Fruit fly (Drosophila melanogaster): Measurements from ENCODE around the gene SelR.
A peak's percentile ranks its signal among the peaks of the same experiment; 100 is the strongest.

Gene SelR

dm6 chr3R:10829746-10830145 is 38.7 kb downstream of the SelR start (continued):
- TF ChIP-seq Sox15 (GFP tag; optimal IDR thresholded peaks at IDR 0.05), result no peak
- peak; percentile 80 for TF ChIP-seq CG3032 (tag; optimal IDR thresholded peaks at IDR 0.05)

- TF ChIP-seq Sox102F (GFP tag; optimal IDR thresholded peaks at IDR 0.05) (no peak), ss (GFP tag; optimal IDR thresholded peaks at IDR 0.05) (peak in 1 of 2 experiments; percentile 70), svp (GFP tag) (peak; percentile 56), Eip78C (GFP tag) (peak; percentile 24), CG6854 (GFP tag; optimal IDR thresholded peaks at IDR 0.05) (peak; percentile 57)
Measured at dm6 chr3R:10828688-10829087, 39.8 kb downstream of the SelR start.

- no peak for TF ChIP-seq Hr38 (GFP tag; optimal IDR thresholded peaks at IDR 0.05)
- TF ChIP-seq CG1621 (tag; optimal IDR thresholded peaks at IDR 0.05), result peak; percentile 63
- no peak for TF ChIP-seq fd59A (GFP tag; optimal IDR thresholded peaks at IDR 0.05)
- TF ChIP-seq OdsH (GFP tag; optimal IDR thresholded peaks at IDR 0.05), result no peak
- peak; percentile 47 for TF ChIP-seq Sox102F (GFP tag; optimal IDR thresholded peaks at IDR 0.05)
- TF ChIP-seq pdm3 (GFP tag; optimal IDR thresholded peaks at IDR 0.05), result no peak
- TF ChIP-seq fd85E (GFP tag; optimal IDR thresholded peaks at IDR 0.05), result peak; percentile 64
- TF ChIP-seq dsx (GFP tag; optimal IDR thresholded peaks at IDR 0.05; ENCODE audit: poor library complexity, severe bottlenecking), result peak; percentile 72
- TF ChIP-seq CG10631 (GFP tag; optimal IDR thresholded peaks at IDR 0.05), result no peak
- peak; percentile 78 for TF ChIP-seq CG9139 (GFP tag; optimal IDR thresholded peaks at IDR 0.05)
- TF ChIP-seq topi (GFP tag; optimal IDR thresholded peaks at IDR 0.05), result peak; percentile 33
- no peak for TF ChIP-seq Sox15 (GFP tag; optimal IDR thresholded peaks at IDR 0.05)
- no peak for TF ChIP-seq Hr4 (GFP tag; optimal IDR thresholded peaks at IDR 0.05)
- no peak for TF ChIP-seq CG11294 (GFP tag; IDR thresholded peaks at IDR 0.05)
- TF ChIP-seq Hr39 (GFP tag; optimal IDR thresholded peaks at IDR 0.05), result no peak
- TF ChIP-seq CG6808 (GFP tag; optimal IDR thresholded peaks at IDR 0.05), result peak; percentile 47
- TF ChIP-seq Gug (GFP tag; IDR thresholded peaks at IDR 0.05), result no peak
- TF ChIP-seq CG16779 (tag; optimal IDR thresholded peaks at IDR 0.05), result peak; percentile 39
- no peak for TF ChIP-seq CG31627 (GFP tag; optimal IDR thresholded peaks at IDR 0.05)
- TF ChIP-seq Ets21C (GFP tag; optimal IDR thresholded peaks at IDR 0.05), result no peak
- peak; percentile 17 for TF ChIP-seq CG10669 (GFP tag; optimal IDR thresholded peaks at IDR 0.05)
- no peak for TF ChIP-seq salr (GFP tag; optimal IDR thresholded peaks at IDR 0.05)
- TF ChIP-seq vri (GFP tag; optimal IDR thresholded peaks at IDR 0.05), result peak; percentile 11
- no peak for TF ChIP-seq acj6 (GFP tag; optimal IDR thresholded peaks at IDR 0.05)
- peak; percentile 26; the same call in 1 of the 2 replicates for TF ChIP-seq CG15336 (GFP tag; IDR thresholded peaks at IDR 0.05)
- TF ChIP-seq fkh (GFP tag; optimal IDR thresholded peaks at IDR 0.05), result peak; percentile 12
- no peak for TF ChIP-seq achi (GFP tag; optimal IDR thresholded peaks at IDR 0.05)
- TF ChIP-seq Eip75B (GFP tag; optimal IDR thresholded peaks at IDR 0.05), result no peak
- TF ChIP-seq Lpt (GFP tag; optimal IDR thresholded peaks at IDR 0.05), result peak; percentile 48
- no peak for TF ChIP-seq CG11902 (GFP tag; optimal IDR thresholded peaks at IDR 0.05)
- peak; percentile 66 for TF ChIP-seq CG6276 (GFP tag; optimal IDR thresholded peaks at IDR 0.05)
- TF ChIP-seq eg (GFP tag; IDR thresholded peaks at IDR 0.05), result peak; percentile 35; the same call in 2 of the 3 replicates
- no peak for TF ChIP-seq CG11762 (GFP tag; optimal IDR thresholded peaks at IDR 0.05; ENCODE audit: insufficient read depth)
- TF ChIP-seq CG8632 (GFP tag; optimal IDR thresholded peaks at IDR 0.05), result no peak
- TF ChIP-seq CG6163 (GFP tag; IDR thresholded peaks at IDR 0.05), result peak; percentile 56; the same call in 2 of the 3 replicates
- TF ChIP-seq Ets96B (tag; optimal IDR thresholded peaks at IDR 0.05), result no peak
- no peak for TF ChIP-seq lz (GFP tag; optimal IDR thresholded peaks at IDR 0.05)
- no peak for TF ChIP-seq Sox14 (GFP tag; optimal IDR thresholded peaks at IDR 0.05)
- TF ChIP-seq CG7368 (GFP tag; optimal IDR thresholded peaks at IDR 0.05), result no peak
- peak; percentile 67 for TF ChIP-seq CG6854 (GFP tag; optimal IDR thresholded peaks at IDR 0.05)
- no peak for TF ChIP-seq CG3032 (tag; optimal IDR thresholded peaks at IDR 0.05)
- no peak for TF ChIP-seq Smox (GFP tag; optimal IDR thresholded peaks at IDR 0.05)
- TF ChIP-seq net (GFP tag; optimal IDR thresholded peaks at IDR 0.05), result no peak
- TF ChIP-seq CG8119 (GFP tag; IDR thresholded peaks at IDR 0.05), result peak; percentile 65; the same call in 2 of the 3 replicates
Measured at dm6 chr3R:10826796-10827524, 41.5 kb downstream of the SelR start, which contains the start of gene Cad86C. Cad86C (plus strand) TSS chr3R:10827079.

Data from whole organism, prepupa.